Fruit fly (Drosophila melanogaster) whole organism, wandering third instar larva: Measurements from ENCODE around the gene CG15027.

Experiments used
- Abd-B ChIP-seq: fragments of >200 bp; optimal IDR thresholded peaks from 2 replicates; lab custom pipeline; 2017; ENCODE audit warnings: missing biosample characterization, missing genetic modification characterization
- CG32264 ChIP-seq: fragments of 200-800 bp; sonication (Bioruptor generic); optimal IDR thresholded peaks from 2 replicates; lab custom pipeline; 2016; ENCODE audit warnings: missing biosample characterization, missing genetic modification characterization
- CG9705 ChIP-seq: fragments of 200-800 bp; sonication (Bioruptor generic); optimal IDR thresholded peaks from 2 replicates; lab custom pipeline; 2018; ENCODE audit warnings: missing biosample characterization, mild to moderate bottlenecking, missing genetic modification characterization
- CrebA ChIP-seq: fragments of 200-800 bp; sonication (Bioruptor generic); optimal IDR thresholded peaks from 2 replicates; lab custom pipeline; 2016; ENCODE audit warnings: missing biosample characterization, mild to moderate bottlenecking, missing genetic modification characterization, borderline replicate concordance
- Dfd ChIP-seq: fragments of >200 bp; optimal IDR thresholded peaks from 2 replicates; lab custom pipeline; 2017; ENCODE audit warnings: missing biosample characterization, missing genetic modification characterization
- Dif ChIP-seq: fragments of 200-275, 200-300 bp; sonication (Bioruptor generic); optimal IDR thresholded peaks from 2 replicates; lab custom pipeline; 2018; ENCODE audit warnings: missing biosample characterization, missing genetic modification characterization; ENCODE audit not compliant: partially characterized antibody
- GATAd ChIP-seq: sonication (Bioruptor generic); optimal IDR thresholded peaks from 2 replicates; lab custom pipeline; 2016; ENCODE audit warnings: missing biosample characterization, missing genetic modification characterization
- HLH106 ChIP-seq: fragments of 200-800 bp; optimal IDR thresholded peaks from 3 replicates; lab custom pipeline; 2019; ENCODE audit warnings: missing biosample characterization, mild to moderate bottlenecking, missing genetic modification characterization, moderate library complexity
- Hnf4 ChIP-seq: fragments of 200-800 bp; sonication (Bioruptor generic); optimal IDR thresholded peaks from 2 replicates; lab custom pipeline; 2016; ENCODE audit warnings: missing biosample characterization, mild to moderate bottlenecking, missing genetic modification characterization
- Hr78 ChIP-seq: fragments of >200 bp; optimal IDR thresholded peaks from 2 replicates; lab custom pipeline; 2017; ENCODE audit warnings: missing biosample characterization, missing genetic modification characterization
- Hr83 ChIP-seq: fragments of 200-300 bp; sonication (Bioruptor generic); optimal IDR thresholded peaks from 2 replicates; lab custom pipeline; 2016; ENCODE audit warnings: missing biosample characterization, mild to moderate bottlenecking, missing genetic modification characterization, moderate library complexity; ENCODE audit not compliant: poor library complexity, severe bottlenecking
- Jra ChIP-seq: sonication (Bioruptor generic); optimal IDR thresholded peaks from 2 replicates; lab custom pipeline; 2016; ENCODE audit warnings: missing biosample characterization, missing genetic modification characterization
- Mio ChIP-seq: sonication (Bioruptor generic); optimal IDR thresholded peaks from 2 replicates; lab custom pipeline; 2016; ENCODE audit warnings: missing biosample characterization, missing genetic modification characterization
- Myc ChIP-seq: fragments of >200 bp; optimal IDR thresholded peaks from 2 replicates; lab custom pipeline; 2017
- N ChIP-seq: fragments of >200 bp; optimal IDR thresholded peaks from 2 replicates; lab custom pipeline; 2018; ENCODE audit warnings: missing biosample characterization, missing external identifiers, missing genetic modification characterization
- OdsH ChIP-seq: fragments of 200-800 bp; sonication (Bioruptor generic); optimal IDR thresholded peaks from 2 replicates; lab custom pipeline; 2016; ENCODE audit warnings: missing biosample characterization, mild to moderate bottlenecking, missing genetic modification characterization
- Sp1 ChIP-seq: fragments of 200-800 bp; sonication (Bioruptor generic); optimal IDR thresholded peaks from 3 replicates; lab custom pipeline; 2019; ENCODE audit warnings: missing biosample characterization, mild to moderate bottlenecking, missing genetic modification characterization, moderate library complexity
- Vsx2 ChIP-seq: fragments of 200-300, 225-300 bp; sonication (Bioruptor generic); optimal IDR thresholded peaks from 2 replicates; lab custom pipeline; 2018; ENCODE audit warnings: missing biosample characterization, missing genetic modification characterization; ENCODE audit not compliant: partially characterized antibody
- br ChIP-seq: fragments of 200-800 bp; sonication (Bioruptor generic); optimal IDR thresholded peaks from 2 replicates; lab custom pipeline; 2016; ENCODE audit warnings: missing biosample characterization, missing genetic modification characterization
- brk ChIP-seq: fragments of 200-800 bp; sonication (Bioruptor generic); optimal IDR thresholded peaks from 2 replicates; lab custom pipeline; 2016; ENCODE audit warnings: missing biosample characterization, mild to moderate bottlenecking, missing genetic modification characterization
- dl ChIP-seq, 2 experiments: fragments of 175-275, 200-275 bp in 1 of 2; fragments of 200-275 bp in 1 of 2; sonication (Bioruptor generic); optimal IDR thresholded peaks; lab custom pipeline; 2018; ENCODE audit warnings: mild to moderate bottlenecking in 2 of 2, missing biosample characterization in 2 of 2, missing genetic modification characterization in 2 of 2, moderate library complexity in 2 of 2; ENCODE audit not compliant: partially characterized antibody in 2 of 2, insufficient read depth in 1 of 2
- dmrt93B ChIP-seq: fragments of 200-800 bp; sonication (Bioruptor generic); optimal IDR thresholded peaks from 2 replicates; lab custom pipeline; 2018; ENCODE audit warnings: missing biosample characterization, mild to moderate bottlenecking, missing genetic modification characterization
- dsf ChIP-seq: sonication (Bioruptor generic); optimal IDR thresholded peaks from 2 replicates; lab custom pipeline; 2016; ENCODE audit warnings: missing biosample characterization, missing genetic modification characterization, borderline replicate concordance
- ey ChIP-seq: fragments of 200-800 bp; sonication (Bioruptor generic); optimal IDR thresholded peaks from 2 replicates; lab custom pipeline; 2016; ENCODE audit warnings: missing biosample characterization, missing genetic modification characterization
- foxo ChIP-seq, 2 experiments: fragments of 200-800 bp; sonication (Bioruptor generic); optimal IDR thresholded peaks; 2 replicates in 1 of 2; 3 replicates in 1 of 2; lab custom pipeline; 2016 to 2017; ENCODE audit warnings: missing biosample characterization in 2 of 2, missing genetic modification characterization in 2 of 2
- h ChIP-seq: fragments of 200-800 bp; sonication (Bioruptor generic); optimal IDR thresholded peaks from 3 replicates; lab custom pipeline; 2016; ENCODE audit warnings: missing biosample characterization, mild to moderate bottlenecking, missing genetic modification characterization
- jim ChIP-seq: fragments of 175-275, 200-325 bp; sonication (Bioruptor generic); optimal IDR thresholded peaks from 2 replicates; lab custom pipeline; 2016; ENCODE audit warnings: missing biosample characterization, mild to moderate bottlenecking, missing genetic modification characterization
- lola ChIP-seq: fragments of >200 bp; optimal IDR thresholded peaks from 2 replicates; lab custom pipeline; 2017; ENCODE audit warnings: missing biosample characterization, missing genetic modification characterization
- pan ChIP-seq: fragments of >200 bp; optimal IDR thresholded peaks from 2 replicates; lab custom pipeline; 2017
- psq ChIP-seq: fragments of 200-800 bp; sonication (Bioruptor generic); optimal IDR thresholded peaks from 3 replicates; lab custom pipeline; 2017; ENCODE audit warnings: missing biosample characterization, mild to moderate bottlenecking, missing genetic modification characterization, moderate library complexity
- rgr ChIP-seq: fragments of 200-800 bp; sonication (Bioruptor generic); optimal IDR thresholded peaks from 3 replicates; lab custom pipeline; 2016; ENCODE audit warnings: missing biosample characterization, mild to moderate bottlenecking, missing genetic modification characterization
- sage ChIP-seq: fragments of 200-800 bp; sonication (Bioruptor generic); optimal IDR thresholded peaks from 2 replicates; lab custom pipeline; 2016; ENCODE audit warnings: missing biosample characterization, mild to moderate bottlenecking, missing genetic modification characterization
- sv ChIP-seq: fragments of 200-800 bp; sonication (Bioruptor generic); optimal IDR thresholded peaks from 3 replicates; lab custom pipeline; 2016; ENCODE audit warnings: missing biosample characterization, missing genetic modification characterization
- tai ChIP-seq: sonication (Bioruptor generic); optimal IDR thresholded peaks from 2 replicates; lab custom pipeline; 2016; ENCODE audit warnings: missing biosample characterization, missing genetic modification characterization
- usp ChIP-seq: fragments of >200 bp; optimal IDR thresholded peaks from 2 replicates; lab custom pipeline; 2017; ENCODE audit warnings: missing biosample characterization, missing genetic modification characterization

The CG15027 gene

dm6 chrX:15127880-15128644 is 42.4 kb upstream of the CG15027 start:
- TF ChIP-seq CG32264 (GFP tag; lab: Kevin White, UChicago) = no peak
- no peak for TF ChIP-seq sv
- no peak for TF ChIP-seq CrebA (GFP tag; lab: Kevin White, UChicago)
- no peak for TF ChIP-seq GATAd (GFP tag; lab: Kevin White, UChicago)
- no peak for TF ChIP-seq usp
- TF ChIP-seq dmrt93B (GFP tag; lab: Kevin White, UChicago) = no peak
- TF ChIP-seq br = no peak
- TF ChIP-seq ey = no peak
- TF ChIP-seq foxo (GFP tag; optimal IDR thresholded peaks at IDR 0.05; lab: Kevin White, UChicago) = no peak
- no peak for TF ChIP-seq pan (lab: Kevin White, UChicago)
- no peak for TF ChIP-seq Jra
- no peak for TF ChIP-seq Abd-B
- no peak for TF ChIP-seq Hr83
- no peak for TF ChIP-seq Mio (GFP tag; lab: Kevin White, UChicago)
- no peak for TF ChIP-seq psq (GFP tag; lab: Kevin White, UChicago)
- TF ChIP-seq brk = no peak
- TF ChIP-seq Sp1 = no peak
- TF ChIP-seq Hr78 = no peak
- TF ChIP-seq Myc = no peak

- TF ChIP-seq Vsx2 = no peak
- no peak for TF ChIP-seq h
- no peak for TF ChIP-seq Abd-B
- no peak for TF ChIP-seq Myc
- TF ChIP-seq Hr83 = no peak
- TF ChIP-seq dsf (GFP tag; lab: Kevin White, UChicago) = no peak
Observed at dm6 chrX:15125496-15125895, 39.9 kb upstream of the CG15027 start, which contains the start of gene drd. Gene drd (plus strand): TSS chrX:15125753.

dm6 chrX:15123418-15123994 is 37.9 kb upstream of the CG15027 start:
- TF ChIP-seq HLH106 (tag; lab: Kevin White, UChicago) (no peak), brk (no peak), br (no peak), Myc (no peak), sage (GFP tag; lab: Kevin White, UChicago) (no peak), usp (no peak), Hnf4 (GFP tag; lab: Kevin White, UChicago) (no peak), rgr (GFP tag; lab: Kevin White, UChicago) (no peak), Jra (no peak), dl (GFP tag; optimal IDR thresholded peaks at IDR 0.05; lab: Kevin White, UChicago; ENCODE audit: insufficient read depth in 1 of 2, partially characterized antibody in 2 of 2) (no peak), foxo (GFP tag; optimal IDR thresholded peaks at IDR 0.05; lab: Kevin White, UChicago) (no peak), Mio (GFP tag; lab: Kevin White, UChicago) (no peak), Sp1 (no peak), jim (GFP tag; lab: Kevin White, UChicago) (no peak), ey (no peak), Vsx2 (no peak), psq (GFP tag; lab: Kevin White, UChicago) (no peak)

- TF ChIP-seq ey (no peak), dsf (GFP tag; lab: Kevin White, UChicago) (no peak), psq (GFP tag; lab: Kevin White, UChicago) (no peak), N (GFP tag; lab: Kevin White, UChicago) (no peak), Myc (no peak), pan (lab: Kevin White, UChicago) (no peak), dl (GFP tag; optimal IDR thresholded peaks at IDR 0.05; lab: Kevin White, UChicago; ENCODE audit: insufficient read depth in 1 of 2, partially characterized antibody in 2 of 2) (no peak), tai (GFP tag; lab: Kevin White, UChicago) (no peak)
Observed at dm6 chrX:15121714-15122113, 36.1 kb upstream of the CG15027 start.

- TF ChIP-seq Dif (GFP tag; lab: Kevin White, UChicago) (no peak), CG9705 (GFP tag; lab: Kevin White, UChicago) (no peak), tai (GFP tag; lab: Kevin White, UChicago) (no peak), HLH106 (tag; lab: Kevin White, UChicago) (no peak), OdsH (GFP tag; lab: Kevin White, UChicago) (no peak), br (no peak), Dfd (GFP tag; lab: Kevin White, UChicago) (no peak), Myc (no peak), ey (no peak), Vsx2 (no peak), lola (no peak), pan (lab: Kevin White, UChicago) (no peak), Hr83 (no peak), Jra (no peak), h (no peak), brk (no peak), foxo (GFP tag; optimal IDR thresholded peaks at IDR 0.05; lab: Kevin White, UChicago) (no peak), dmrt93B (GFP tag; lab: Kevin White, UChicago) (no peak), sage (GFP tag; lab: Kevin White, UChicago) (no peak)
Observed at dm6 chrX:15120116-15120515, 34.5 kb upstream of the CG15027 start.
